Fruit fly (Drosophila melanogaster) whole organism, wandering third instar larva: ENCODE data around the gene Klp10A.

Source experiments
- Abd-B ChIP-seq: fragments of >200 bp; optimal IDR thresholded peaks from 2 replicates; lab custom pipeline; 2017; ENCODE audit warnings: missing biosample characterization, missing genetic modification characterization
- CG32264 ChIP-seq: fragments of 200-800 bp; sonication (Bioruptor generic); optimal IDR thresholded peaks from 2 replicates; lab custom pipeline; 2016; ENCODE audit warnings: missing biosample characterization, missing genetic modification characterization
- CG9705 ChIP-seq: fragments of 200-800 bp; sonication (Bioruptor generic); optimal IDR thresholded peaks from 2 replicates; lab custom pipeline; 2018; ENCODE audit warnings: missing biosample characterization, mild to moderate bottlenecking, missing genetic modification characterization
- CrebA ChIP-seq: fragments of 200-800 bp; sonication (Bioruptor generic); optimal IDR thresholded peaks from 2 replicates; lab custom pipeline; 2016; ENCODE audit warnings: missing biosample characterization, mild to moderate bottlenecking, missing genetic modification characterization, borderline replicate concordance
- Dfd ChIP-seq: fragments of >200 bp; optimal IDR thresholded peaks from 2 replicates; lab custom pipeline; 2017; ENCODE audit warnings: missing biosample characterization, missing genetic modification characterization
- GATAd ChIP-seq: sonication (Bioruptor generic); optimal IDR thresholded peaks from 2 replicates; lab custom pipeline; 2016; ENCODE audit warnings: missing biosample characterization, missing genetic modification characterization
- Jra ChIP-seq: sonication (Bioruptor generic); optimal IDR thresholded peaks from 2 replicates; lab custom pipeline; 2016; ENCODE audit warnings: missing biosample characterization, missing genetic modification characterization
- Vsx2 ChIP-seq: fragments of 200-300, 225-300 bp; sonication (Bioruptor generic); optimal IDR thresholded peaks from 2 replicates; lab custom pipeline; 2018; ENCODE audit warnings: missing biosample characterization, missing genetic modification characterization; ENCODE audit not compliant: partially characterized antibody
- pan ChIP-seq: fragments of >200 bp; optimal IDR thresholded peaks from 2 replicates; lab custom pipeline; 2017
- psq ChIP-seq: fragments of 200-800 bp; sonication (Bioruptor generic); optimal IDR thresholded peaks from 3 replicates; lab custom pipeline; 2017; ENCODE audit warnings: missing biosample characterization, mild to moderate bottlenecking, missing genetic modification characterization, moderate library complexity

DNA sequence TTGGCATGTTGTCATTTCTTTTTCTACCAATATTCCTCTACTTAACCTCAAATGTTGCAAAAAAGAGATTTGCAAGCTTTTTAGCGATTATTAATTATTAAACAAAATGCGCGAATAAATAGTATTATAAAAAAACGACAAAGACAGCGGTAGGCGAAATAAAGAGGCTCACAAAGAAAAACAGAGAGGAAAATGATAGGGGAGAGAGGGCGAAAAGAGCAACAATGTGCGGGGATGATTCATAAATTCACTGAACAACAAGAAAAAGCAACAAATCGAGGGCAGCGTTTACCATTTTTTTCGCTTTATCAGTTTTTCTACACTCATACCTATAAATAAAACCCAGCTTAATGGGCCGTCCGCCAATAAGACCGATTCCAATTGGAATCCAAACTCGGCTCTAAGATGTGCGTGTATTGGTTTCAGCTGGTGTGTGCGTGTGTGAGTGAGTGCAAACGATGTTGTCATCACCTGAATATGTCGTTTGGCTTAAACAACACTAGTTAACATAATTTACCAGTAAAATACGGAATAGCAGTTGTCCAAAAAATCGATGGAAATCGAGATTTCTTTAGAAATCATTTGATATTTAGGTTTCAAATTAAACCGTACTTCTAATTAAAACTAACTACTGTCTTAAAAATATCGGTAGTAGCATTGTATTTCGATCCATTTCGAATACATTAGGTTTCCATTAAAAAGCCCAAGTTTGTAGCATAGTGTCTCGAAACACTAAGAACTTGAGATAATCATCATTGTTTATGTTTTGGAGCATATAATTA lies 19.1 kb upstream of the Klp10A start:
- no peak for TF ChIP-seq GATAd (GFP tag; lab: Kevin White, UChicago)
- TF ChIP-seq CG9705 (GFP tag; lab: Kevin White, UChicago), result no peak
- TF ChIP-seq Jra (GFP tag; lab: Kevin White, UChicago), result no peak
- TF ChIP-seq pan (lab: Kevin White, UChicago), result no peak
- TF ChIP-seq CrebA (GFP tag; lab: Kevin White, UChicago), result no peak
- peak; percentile 16 for TF ChIP-seq psq (GFP tag; lab: Kevin White, UChicago)
- TF ChIP-seq Abd-B (GFP tag; lab: Kevin White, UChicago), result no peak
- TF ChIP-seq CG32264 (GFP tag; lab: Kevin White, UChicago), result no peak
- no peak for TF ChIP-seq Dfd
- no peak for TF ChIP-seq Vsx2 (GFP tag; lab: Kevin White, UChicago)
